Fruit fly (Drosophila melanogaster): Measurements from ENCODE around the gene spri.

Gene spri

dm6 chrX:10472614-10473248, 112.5 kb downstream of the spri start (continued):
- TF ChIP-seq pan (optimal IDR thresholded peaks at IDR 0.05), result no peak
- peak in 1 of 2 experiments; percentile 27 for TF ChIP-seq pan (GFP tag; optimal IDR thresholded peaks at IDR 0.05 in 1 of 2, IDR thresholded peaks at IDR 0.05 in 1 of 2)
- no peak for TF ChIP-seq CG6654 (GFP tag; optimal IDR thresholded peaks at IDR 0.05)
- no peak for TF ChIP-seq Meics (GFP tag; optimal IDR thresholded peaks at IDR 0.05)
- TF ChIP-seq dan (GFP tag; IDR thresholded peaks at IDR 0.05), result no peak
- no peak for TF ChIP-seq CG17829 (tag; optimal IDR thresholded peaks at IDR 0.05)
- TF ChIP-seq ssp (GFP tag; IDR thresholded peaks at IDR 0.05), result no peak
- TF ChIP-seq sima (GFP tag; optimal IDR thresholded peaks at IDR 0.05), result no peak
- no peak for TF ChIP-seq CG9876 (GFP tag; optimal IDR thresholded peaks at IDR 0.05)
- TF ChIP-seq YL-1 (GFP tag; optimal IDR thresholded peaks at IDR 0.05), result peak; percentile 81
- no peak for TF ChIP-seq CG10431 (GFP tag; optimal IDR thresholded peaks at IDR 0.05)
- TF ChIP-seq jumu (GFP tag; optimal IDR thresholded peaks at IDR 0.05), result no peak
- TF ChIP-seq CG4854 (GFP tag; optimal IDR thresholded peaks at IDR 0.05), result no peak
- peak; percentile 16 for TF ChIP-seq CG4617 (GFP tag; optimal IDR thresholded peaks at IDR 0.05; ENCODE audit: borderline replicate concordance)
- no peak for TF ChIP-seq btn (GFP tag; optimal IDR thresholded peaks at IDR 0.05)
- TF ChIP-seq pb (GFP tag; optimal IDR thresholded peaks at IDR 0.05), result no peak
- TF ChIP-seq CG3726 (GFP tag; IDR thresholded peaks at IDR 0.05), result no peak
- no peak for TF ChIP-seq CG9797 (GFP tag; optimal IDR thresholded peaks at IDR 0.05)
- TF ChIP-seq CG31365 (tag; optimal IDR thresholded peaks at IDR 0.05), result no peak
- no peak for TF ChIP-seq NfI (GFP tag; optimal IDR thresholded peaks at IDR 0.05)
- TF ChIP-seq CG1024 (GFP tag; IDR thresholded peaks at IDR 0.05), result no peak
- no peak for TF ChIP-seq zf30C (GFP tag; optimal IDR thresholded peaks at IDR 0.05)
- no peak for TF ChIP-seq tgo (GFP tag; IDR thresholded peaks at IDR 0.05)
- no peak for TF ChIP-seq NC2β (GFP tag; optimal IDR thresholded peaks at IDR 0.05)
- TF ChIP-seq GATAe (GFP tag; conservative IDR thresholded peaks at IDR 0.05), result no peak
- TF ChIP-seq fd102C (GFP tag; optimal IDR thresholded peaks at IDR 0.05), result no peak
- TF ChIP-seq Bdp1 (GFP tag; optimal IDR thresholded peaks at IDR 0.05), result no peak
- TF ChIP-seq Tbp (GFP tag; optimal IDR thresholded peaks at IDR 0.05), result no peak
- TF ChIP-seq z (GFP tag; IDR thresholded peaks at IDR 0.05), result no peak
- peak; percentile 43 for TF ChIP-seq MESR4 (GFP tag; optimal IDR thresholded peaks at IDR 0.05)
- no peak for TF ChIP-seq h (optimal IDR thresholded peaks at IDR 0.05)
- no peak for TF ChIP-seq Dll (GFP tag; IDR thresholded peaks at IDR 0.05; ENCODE audit: partially characterized antibody)
- no peak for TF ChIP-seq ken (GFP tag; IDR thresholded peaks at IDR 0.05)
- TF ChIP-seq sna (GFP tag; IDR thresholded peaks at IDR 0.05; ENCODE audit: partially characterized antibody), result no peak
- no peak for TF ChIP-seq CG32772 (GFP tag; IDR thresholded peaks at IDR 0.05)
- TF ChIP-seq BtbVII (GFP tag; optimal IDR thresholded peaks at IDR 0.05), result no peak
- no peak for TF ChIP-seq fd64A (GFP tag; optimal IDR thresholded peaks at IDR 0.05)
- no peak for TF ChIP-seq sc (optimal IDR thresholded peaks at IDR 0.05)
- no peak for TF ChIP-seq sc (GFP tag; optimal IDR thresholded peaks at IDR 0.05)
- TF ChIP-seq crc (GFP tag; optimal IDR thresholded peaks at IDR 0.05), result no peak
- no peak for TF ChIP-seq Mes4 (GFP tag; optimal IDR thresholded peaks at IDR 0.05)
- 0 out of 3 replicates have a peak, but pooled peaks have one; percentile 16 for TF ChIP-seq row (GFP tag; IDR thresholded peaks at IDR 0.05)
- no peak for TF ChIP-seq Xbp1 (GFP tag; optimal IDR thresholded peaks at IDR 0.05)
- TF ChIP-seq CG8388 (GFP tag; optimal IDR thresholded peaks at IDR 0.05), result no peak
- no peak for TF ChIP-seq CG17385 (GFP tag; optimal IDR thresholded peaks at IDR 0.05)
- no peak for TF ChIP-seq Jarid2 (GFP tag; optimal IDR thresholded peaks at IDR 0.05)
- peak; percentile 32 for TF ChIP-seq pzg (GFP tag; optimal IDR thresholded peaks at IDR 0.05)
- peak; percentile 24; the same call in 1 of the 2 replicates for TF ChIP-seq amos (GFP tag; IDR thresholded peaks at IDR 0.05; ENCODE audit: partially characterized antibody)
- TF ChIP-seq CG12071 (GFP tag; optimal IDR thresholded peaks at IDR 0.05), result no peak
- TF ChIP-seq Dip3 (GFP tag; optimal IDR thresholded peaks at IDR 0.05), result no peak
- peak; percentile 69; the same call in 2 of the 3 replicates for TF ChIP-seq CG6175 (GFP tag; IDR thresholded peaks at IDR 0.05)
- TF ChIP-seq cwo (GFP tag; optimal IDR thresholded peaks at IDR 0.05), result no peak

All from whole organism, embryonic.